Fruit fly (Drosophila melanogaster) whole organism, embryonic: ENCODE results near the gene mask.

Source experiments
- B-H1 ChIP-seq: fragments of 200-800 bp; sonication (Bioruptor generic); IDR thresholded peaks from 3 replicates; pipeline ENCODE4 v1.3.6; 2022; ENCODE audit warnings: missing biosample characterization, missing genetic modification characterization
- CG10959 ChIP-seq: fragments of 200-800 bp; sonication (Bioruptor generic); IDR thresholded peaks from 2 replicates; pipeline ENCODE4 v1.3.6; 2022; ENCODE audit warnings: missing biosample characterization, missing genetic modification characterization
- CG10979 ChIP-seq: fragments of 200-800 bp; sonication (Bioruptor generic); optimal IDR thresholded peaks from 2 replicates; lab custom pipeline; 2018; ENCODE audit warnings: missing biosample characterization, mild to moderate bottlenecking, missing genetic modification characterization, moderate library complexity
- CG12071 ChIP-seq: fragments of 200-800 bp; sonication (Bioruptor generic); optimal IDR thresholded peaks from 3 replicates; lab custom pipeline; 2018; ENCODE audit warnings: missing biosample characterization, mild to moderate bottlenecking, missing genetic modification characterization
- CG14050 ChIP-seq: fragments of 200-800 bp; sonication (Bioruptor generic); IDR thresholded peaks from 3 replicates; pipeline ENCODE4 v1.3.6; 2022; ENCODE audit warnings: missing biosample characterization, missing genetic modification characterization
- CG1602 ChIP-seq: fragments of 200-800 bp; sonication (Bioruptor generic); optimal IDR thresholded peaks from 3 replicates; lab custom pipeline; 2016; ENCODE audit warnings: missing biosample characterization, missing genetic modification characterization
- CG17186 ChIP-seq: fragments of 200-800 bp; sonication (Bioruptor generic); optimal IDR thresholded peaks from 3 replicates; lab custom pipeline; 2017; ENCODE audit warnings: missing biosample characterization, missing genetic modification reagents, missing genetic modification characterization
- CG18476 ChIP-seq: fragments of 200-800 bp; sonication (Bioruptor generic); optimal IDR thresholded peaks from 2 replicates; lab custom pipeline; 2016; ENCODE audit warnings: missing biosample characterization, mild to moderate bottlenecking, missing genetic modification characterization
- CG31388 ChIP-seq: fragments of 200-800 bp; sonication (Bioruptor generic); optimal IDR thresholded peaks from 2 replicates; lab custom pipeline; 2016; ENCODE audit warnings: missing biosample characterization, missing genetic modification characterization
- CG4282 ChIP-seq: fragments of 200-800 bp; sonication (Bioruptor generic); optimal IDR thresholded peaks from 2 replicates; lab custom pipeline; 2016; ENCODE audit warnings: missing biosample characterization, missing genetic modification characterization
- D19A ChIP-seq: fragments of 200-800 bp; optimal IDR thresholded peaks from 3 replicates; lab custom pipeline; 2019; ENCODE audit warnings: missing biosample characterization, mild to moderate bottlenecking, missing genetic modification characterization, moderate library complexity
- Dad ChIP-seq: fragments of 200-800 bp; sonication (Bioruptor generic); optimal IDR thresholded peaks from 3 replicates; lab custom pipeline; 2016; ENCODE audit warnings: missing biosample characterization, missing genetic modification characterization
- Deaf1 ChIP-seq: fragments of 200-800 bp; optimal IDR thresholded peaks from 3 replicates; lab custom pipeline; 2019; ENCODE audit warnings: missing biosample characterization, mild to moderate bottlenecking, missing genetic modification characterization, moderate library complexity
- Dek ChIP-seq: fragments of 200-800 bp; sonication (Bioruptor generic); optimal IDR thresholded peaks from 3 replicates; lab custom pipeline; 2019; ENCODE audit warnings: missing biosample characterization, mild to moderate bottlenecking, missing genetic modification characterization, moderate library complexity
- Elba2 ChIP-seq: fragments of 200-800 bp; sonication (Bioruptor generic); optimal IDR thresholded peaks from 3 replicates; lab custom pipeline; 2016; ENCODE audit warnings: missing biosample characterization, missing genetic modification characterization
- Fer3 ChIP-seq: fragments of 200-800 bp; sonication (Bioruptor generic); optimal IDR thresholded peaks from 2 replicates; lab custom pipeline; 2018; ENCODE audit warnings: missing biosample characterization, mild to moderate bottlenecking, missing genetic modification characterization, moderate library complexity
- HLH3B ChIP-seq: fragments of 200-800 bp; sonication (Bioruptor generic); IDR thresholded peaks from 2 replicates; pipeline ENCODE4 v1.3.6; 2022; ENCODE audit warnings: missing biosample characterization, missing genetic modification characterization
- HLHmδ ChIP-seq: fragments of 200-800 bp; sonication (Bioruptor generic); optimal IDR thresholded peaks from 2 replicates; lab custom pipeline; 2018; ENCODE audit warnings: missing biosample characterization, mild to moderate bottlenecking, missing genetic modification characterization, moderate library complexity
- Hr3 ChIP-seq: fragments of 200-800 bp; sonication (Bioruptor generic); optimal IDR thresholded peaks from 3 replicates; lab custom pipeline; 2016; ENCODE audit warnings: missing biosample characterization, missing genetic modification characterization
- Hr78 ChIP-seq, 2 experiments: fragments of 200-800 bp in 1 of 2; fragments of >200 bp in 1 of 2; sonication (Bioruptor generic) in 1 of 2; optimal IDR thresholded peaks; 2 replicates each; lab custom pipeline; 2017 to 2019; ENCODE audit warnings: missing biosample characterization in 2 of 2, missing genetic modification characterization in 2 of 2, mild to moderate bottlenecking in 1 of 2, moderate library complexity in 1 of 2
- Mrtf ChIP-seq: fragments of 200-800 bp; sonication (Bioruptor generic); IDR thresholded peaks from 3 replicates; pipeline ENCODE4 v1.3.6; 2022; ENCODE audit warnings: missing biosample characterization, missing genetic modification characterization
- Nf-YA ChIP-seq: fragments of 200-800 bp; sonication (Bioruptor generic); IDR thresholded peaks from 2 replicates; pipeline ENCODE4 v1.3.6; 2022; ENCODE audit warnings: missing biosample characterization, missing genetic modification characterization
- Rx ChIP-seq: fragments of 200-800 bp; sonication (Bioruptor generic); IDR thresholded peaks from 2 replicates; pipeline ENCODE4 v1.3.6; 2022; ENCODE audit warnings: missing biosample characterization, missing genetic modification characterization
- Spps ChIP-seq: fragments of 200-800 bp; sonication (Bioruptor generic); optimal IDR thresholded peaks from 2 replicates; lab custom pipeline; 2018; ENCODE audit warnings: missing biosample characterization, mild to moderate bottlenecking, missing genetic modification characterization
- Ssrp ChIP-seq: fragments of 200-800 bp; sonication (Bioruptor generic); optimal IDR thresholded peaks from 2 replicates; lab custom pipeline; 2018; ENCODE audit warnings: missing biosample characterization, mild to moderate bottlenecking, missing genetic modification characterization, moderate library complexity
- TFAM ChIP-seq: fragments of 200-800 bp; sonication (Bioruptor generic); optimal IDR thresholded peaks from 2 replicates; lab custom pipeline; 2017; ENCODE audit warnings: missing biosample characterization, missing genetic modification characterization, inconsistent platforms
- al ChIP-seq: fragments of 200-800 bp; sonication (Bioruptor generic); IDR thresholded peaks from 2 replicates; pipeline ENCODE4 v1.3.6; 2022; ENCODE audit warnings: missing biosample characterization, missing genetic modification characterization
- ap ChIP-seq: fragments of 200-800 bp; sonication (Bioruptor generic); IDR thresholded peaks from 2 replicates; pipeline ENCODE4 v1.3.6; 2022; ENCODE audit warnings: missing biosample characterization, missing genetic modification characterization
- bbx ChIP-seq: fragments of 200-800 bp; sonication (Bioruptor generic); IDR thresholded peaks from 2 replicates; pipeline ENCODE4 v1.3.6; 2022; ENCODE audit warnings: missing biosample characterization, missing genetic modification characterization; ENCODE audit not compliant: partially characterized antibody
- ci ChIP-seq: fragments of 200-800 bp; sonication (Bioruptor generic); IDR thresholded peaks from 3 replicates; pipeline ENCODE4 v1.3.6; 2022; ENCODE audit warnings: missing biosample characterization, missing genetic modification characterization
- cwo ChIP-seq: fragments of 200-800 bp; sonication (Bioruptor generic); optimal IDR thresholded peaks from 3 replicates; lab custom pipeline; 2017; ENCODE audit warnings: missing biosample characterization, missing genetic modification characterization, mild to moderate bottlenecking, moderate library complexity, missing genetic modification reagents
- dan ChIP-seq: fragments of 200-800 bp; sonication (Bioruptor generic); IDR thresholded peaks from 2 replicates; pipeline ENCODE4 v1.3.6; 2022; ENCODE audit warnings: missing biosample characterization, missing genetic modification characterization
- dati ChIP-seq: fragments of 200-800 bp; sonication (Bioruptor generic); IDR thresholded peaks from 2 replicates; pipeline ENCODE4 v1.3.6; 2022; ENCODE audit warnings: missing biosample characterization, missing genetic modification characterization
- dmrt11E ChIP-seq: fragments of 200-800 bp; sonication (Bioruptor generic); optimal IDR thresholded peaks from 3 replicates; lab custom pipeline; 2018; ENCODE audit warnings: missing biosample characterization, mild to moderate bottlenecking, missing genetic modification characterization, moderate library complexity
- esg ChIP-seq: fragments of 200-800 bp; sonication (Bioruptor generic); conservative IDR thresholded peaks from 2 replicates; pipeline ENCODE4 v1.3.6; 2022; ENCODE audit warnings: missing biosample characterization, missing genetic modification characterization
- grau ChIP-seq: fragments of 200-800 bp; optimal IDR thresholded peaks from 3 replicates; lab custom pipeline; 2019; ENCODE audit warnings: missing biosample characterization, mild to moderate bottlenecking, missing genetic modification characterization, moderate library complexity
- ind ChIP-seq: fragments of 200-800 bp; sonication (Bioruptor generic); optimal IDR thresholded peaks from 3 replicates; lab custom pipeline; 2016; ENCODE audit warnings: missing biosample characterization, missing genetic modification characterization
- knrl ChIP-seq: fragments of 200-800 bp; sonication (Bioruptor generic); IDR thresholded peaks from 3 replicates; pipeline ENCODE4 v1.3.6; 2022; ENCODE audit warnings: missing biosample characterization, missing genetic modification characterization; ENCODE audit not compliant: partially characterized antibody
- lola ChIP-seq, 3 experiments: fragments of >200 bp in 2 of 3; fragments of 200-800 bp in 1 of 3; sonication (Bioruptor generic) in 1 of 3; optimal IDR thresholded peaks; 2 replicates each; lab custom pipeline; 2017 to 2019; ENCODE audit warnings: missing biosample characterization in 3 of 3, missing genetic modification characterization in 3 of 3, mild to moderate bottlenecking in 1 of 3, moderate library complexity in 1 of 3
- oc ChIP-seq: fragments of 200-800 bp; sonication (Bioruptor generic); optimal IDR thresholded peaks from 2 replicates; lab custom pipeline; 2018; ENCODE audit warnings: missing biosample characterization, mild to moderate bottlenecking, missing genetic modification characterization, moderate library complexity
- p53 ChIP-seq: fragments of 200-800 bp; sonication (Bioruptor generic); optimal IDR thresholded peaks from 2 replicates; lab custom pipeline; 2016; ENCODE audit warnings: missing biosample characterization, missing genetic modification characterization
- pfk ChIP-seq: fragments of 200-800 bp; sonication (Bioruptor generic); optimal IDR thresholded peaks from 2 replicates; lab custom pipeline; 2018; ENCODE audit warnings: missing biosample characterization, mild to moderate bottlenecking, missing genetic modification characterization, moderate library complexity
- sim ChIP-seq: fragments of 200-800 bp; sonication (Bioruptor generic); IDR thresholded peaks from 2 replicates; pipeline ENCODE4 v1.3.6; 2022; ENCODE audit warnings: missing biosample characterization, missing genetic modification characterization
- sisA ChIP-seq: fragments of 200-800 bp; sonication (Bioruptor generic); IDR thresholded peaks from 2 replicates; pipeline ENCODE4 v1.3.6; 2022; ENCODE audit warnings: missing biosample characterization, missing genetic modification characterization
- slp2 ChIP-seq: fragments of 200-800 bp; sonication (Bioruptor generic); optimal IDR thresholded peaks from 2 replicates; lab custom pipeline; 2016; ENCODE audit warnings: missing biosample characterization, missing genetic modification characterization
- tll ChIP-seq, 2 experiments: fragments of 200-800 bp in 1 of 2; fragments of >200 bp in 1 of 2; sonication (Bioruptor generic) in 1 of 2; optimal IDR thresholded peaks; 2 replicates each; lab custom pipeline; 2017 to 2019; ENCODE audit warnings: missing biosample characterization in 2 of 2, missing genetic modification characterization in 2 of 2, mild to moderate bottlenecking in 1 of 2, moderate library complexity in 1 of 2
- usp ChIP-seq: fragments of >200 bp; optimal IDR thresholded peaks from 2 replicates; lab custom pipeline; 2017; ENCODE audit warnings: missing biosample characterization, missing genetic modification characterization
- vfl ChIP-seq: fragments of 200-800 bp; sonication (Bioruptor generic); optimal IDR thresholded peaks from 2 replicates; lab custom pipeline; 2016; ENCODE audit warnings: missing biosample characterization, missing genetic modification characterization
- wek ChIP-seq: fragments of 200-800 bp; sonication (Bioruptor generic); optimal IDR thresholded peaks from 3 replicates; lab custom pipeline; 2018; ENCODE audit warnings: missing biosample characterization, mild to moderate bottlenecking, missing genetic modification characterization, moderate library complexity

The mask gene

dm6 chr3R:24193373-24193879, 36.9 kb upstream of the mask start, which contains the start of the genes SMC6 and CG6204 (continued):
- TF ChIP-seq Fer3 (tag; lab: Kevin White, UChicago), result peak; percentile 97
- TF ChIP-seq dmrt11E (tag; lab: Kevin White, UChicago), result peak; percentile 93
- TF ChIP-seq dan (GFP tag; lab: Robert Waterston, UW), result peak; percentile 83
- no peak for TF ChIP-seq usp (GFP tag; lab: Kevin White, UChicago)
- TF ChIP-seq CG12071 (GFP tag; lab: Kevin White, UChicago), result peak; percentile 89
- TF ChIP-seq D19A (tag; lab: Kevin White, UChicago), result peak; percentile 90
- TF ChIP-seq CG4282 (GFP tag; lab: Kevin White, UChicago), result peak; percentile 13
- TF ChIP-seq cwo (GFP tag; lab: Kevin White, UChicago), result peak; percentile 90
- peak; percentile 75 for TF ChIP-seq Nf-YA (GFP tag; lab: Robert Waterston, UW)
- TF ChIP-seq HLHmδ (GFP tag; lab: Kevin White, UChicago), result no peak
- TF ChIP-seq vfl, result peak; percentile 80
- TF ChIP-seq knrl, result peak; percentile 19; the same call in 1 of the 3 replicates
- peak; percentile 78 for TF ChIP-seq dati (GFP tag; lab: Robert Waterston, UW)
- peak; percentile 90 for TF ChIP-seq CG14050 (GFP tag; lab: Robert Waterston, UW)
- TF ChIP-seq CG1602, result peak; percentile 93
- peak; percentile 92 for TF ChIP-seq CG18476 (GFP tag; lab: Kevin White, UChicago)
- TF ChIP-seq Dek (tag; lab: Kevin White, UChicago), result peak; percentile 94
- peak; percentile 95 for TF ChIP-seq ind (GFP tag; lab: Kevin White, UChicago)
- TF ChIP-seq CG10959, result peak; percentile 88
- peak; percentile 51 for TF ChIP-seq CG17186 (GFP tag; lab: Kevin White, UChicago)
- peak; percentile 86 for TF ChIP-seq oc (tag; lab: Kevin White, UChicago)
- TF ChIP-seq Rx (GFP tag; lab: Robert Waterston, UW), result peak; percentile 89
- TF ChIP-seq Hr78 (GFP tag; optimal IDR thresholded peaks at IDR 0.05; lab: Kevin White, UChicago), result no peak
- peak; percentile 89 for TF ChIP-seq ap
- peak; percentile 92 for TF ChIP-seq Ssrp (tag; lab: Kevin White, UChicago)
- TF ChIP-seq bbx (GFP tag; lab: Robert Waterston, UW), result peak; percentile 44
- TF ChIP-seq HLH3B (GFP tag; lab: Robert Waterston, UW), result peak; percentile 92
- TF ChIP-seq ci, result peak; percentile 92
- TF ChIP-seq esg (GFP tag; lab: Robert Waterston, UW), result peak; percentile 94
- TF ChIP-seq Hr3, result peak; percentile 95
- peak; percentile 88; the same call in 1 of the 2 replicates for TF ChIP-seq sim (GFP tag; lab: Robert Waterston, UW)
- TF ChIP-seq Dad, result peak; percentile 78
- peak; percentile 32 to 43 for TF ChIP-seq tll (GFP tag; optimal IDR thresholded peaks at IDR 0.05; lab: Kevin White, UChicago)
- TF ChIP-seq al (GFP tag; lab: Robert Waterston, UW), result peak; percentile 95
- no peak for TF ChIP-seq Deaf1 (tag; lab: Kevin White, UChicago)
- TF ChIP-seq CG10979 (tag; lab: Kevin White, UChicago), result peak; percentile 92
- peak; percentile 92 for TF ChIP-seq B-H1 (GFP tag; lab: Robert Waterston, UW)
- TF ChIP-seq Elba2 (GFP tag; lab: Kevin White, UChicago), result peak; percentile 71
- TF ChIP-seq TFAM (GFP tag; lab: Kevin White, UChicago), result peak; percentile 62
- TF ChIP-seq CG31388 (GFP tag; lab: Kevin White, UChicago), result peak; percentile 86
- peak; percentile 95 for TF ChIP-seq sisA
- TF ChIP-seq pfk (GFP tag; lab: Kevin White, UChicago), result peak; percentile 82
- TF ChIP-seq grau (tag; lab: Kevin White, UChicago), result peak; percentile 100
- peak; percentile 76 for TF ChIP-seq slp2 (GFP tag; lab: Kevin White, UChicago)
- TF ChIP-seq Spps (tag; lab: Kevin White, UChicago), result peak; percentile 84
- no peak for TF ChIP-seq p53 (GFP tag; lab: Kevin White, UChicago)
- peak; percentile 90 for TF ChIP-seq Mrtf (GFP tag; lab: Robert Waterston, UW)
- TF ChIP-seq lola (GFP tag; optimal IDR thresholded peaks at IDR 0.05; lab: Kevin White, UChicago), result peak in 1 of 3 experiments; percentile 90
- TF ChIP-seq wek (GFP tag; lab: Kevin White, UChicago), result peak; percentile 70
